Worm (Caenorhabditis elegans) whole organism, mixed stage, embryonic: ENCODE results near the gene toc-1.

Experiments
- M03D4.4 ChIP-seq: sonication (generic microtip); optimal IDR thresholded peaks from 2 replicates; lab custom pipeline; 2017; ENCODE audit warnings: mild to moderate bottlenecking, missing genetic modification characterization, missing compliant biosample characterization
- bed-3 ChIP-seq: fragments of 200-800 bp; sonication (Bioruptor generic); optimal IDR thresholded peaks from 3 replicates; lab custom pipeline; 2018; ENCODE audit warnings: mild to moderate bottlenecking, missing genetic modification characterization, moderate library complexity, missing compliant biosample characterization
- blmp-1 ChIP-seq: fragments of 150-350 bp; optimal IDR thresholded peaks from 2 replicates; lab custom pipeline; 2014; ENCODE audit warnings: missing biosample characterization, missing genetic modification characterization
- ceh-39 ChIP-seq: fragments of 150-350 bp; optimal IDR thresholded peaks from 2 replicates; lab custom pipeline; 2014; ENCODE audit warnings: missing biosample characterization, missing genetic modification characterization
- ceh-43 ChIP-seq: fragments of 200-800 bp; sonication (Bioruptor generic); optimal IDR thresholded peaks from 2 replicates; lab custom pipeline; 2018; ENCODE audit warnings: mild to moderate bottlenecking, missing genetic modification characterization, moderate library complexity, missing compliant biosample characterization
- ceh-83 ChIP-seq: fragments of 200-800 bp; sonication (Bioruptor generic); optimal IDR thresholded peaks from 2 replicates; lab custom pipeline; 2018; ENCODE audit warnings: mild to moderate bottlenecking, missing genetic modification characterization, missing compliant biosample characterization
- ces-1 ChIP-seq: fragments of 150-350 bp; optimal IDR thresholded peaks from 2 replicates; lab custom pipeline; 2014; ENCODE audit warnings: missing biosample characterization, missing genetic modification reagents, missing genetic modification characterization
- cnd-1 ChIP-seq: fragments of 200-800 bp; sonication (Bioruptor generic); optimal IDR thresholded peaks from 2 replicates; lab custom pipeline; 2018; ENCODE audit warnings: mild to moderate bottlenecking, missing genetic modification characterization, missing compliant biosample characterization
- drap-1 ChIP-seq: fragments of 200-800 bp; sonication (Bioruptor generic); optimal IDR thresholded peaks from 3 replicates; lab custom pipeline; 2018; ENCODE audit warnings: mild to moderate bottlenecking, missing genetic modification characterization, missing compliant biosample characterization
- elt-1 ChIP-seq: sonication (generic microtip); optimal IDR thresholded peaks from 2 replicates; lab custom pipeline; 2017; ENCODE audit warnings: missing genetic modification characterization, mild to moderate bottlenecking, missing compliant biosample characterization, antibody characterized with exemption, moderate library complexity, borderline replicate concordance; ENCODE audit not compliant: insufficient read depth
- elt-3 ChIP-seq: fragments of 150-350 bp; optimal IDR thresholded peaks from 2 replicates; lab custom pipeline; 2014; ENCODE audit warnings: missing biosample characterization, missing genetic modification characterization
- flh-1 ChIP-seq: fragments of 200-800 bp; sonication (Bioruptor generic); optimal IDR thresholded peaks from 2 replicates; lab custom pipeline; 2018; ENCODE audit warnings: mild to moderate bottlenecking, missing genetic modification characterization, moderate library complexity, missing compliant biosample characterization
- ham-2 ChIP-seq: fragments of 200-800 bp; sonication (Bioruptor generic); optimal IDR thresholded peaks from 2 replicates; lab custom pipeline; 2018; ENCODE audit warnings: mild to moderate bottlenecking, missing genetic modification characterization, missing compliant biosample characterization
- hlh-1 ChIP-seq: fragments of 150-350 bp; optimal IDR thresholded peaks from 2 replicates; lab custom pipeline; 2014; ENCODE audit warnings: missing biosample characterization, missing genetic modification reagents, missing genetic modification characterization
- lin-32 ChIP-seq: fragments of 200-800 bp; sonication (Bioruptor generic); optimal IDR thresholded peaks from 2 replicates; lab custom pipeline; 2018; ENCODE audit warnings: mild to moderate bottlenecking, missing genetic modification characterization, missing compliant biosample characterization
- lsy-2 ChIP-seq: fragments of 150-350 bp; optimal IDR thresholded peaks from 2 replicates; lab custom pipeline; 2014; ENCODE audit warnings: missing biosample characterization, missing genetic modification characterization
- mab-5 ChIP-seq: fragments of 150-350 bp; optimal IDR thresholded peaks from 2 replicates; lab custom pipeline; 2014; ENCODE audit warnings: missing biosample characterization, missing genetic modification characterization
- mep-1 ChIP-seq: fragments of 150-350 bp; optimal IDR thresholded peaks from 2 replicates; lab custom pipeline; 2017; ENCODE audit warnings: missing biosample characterization, missing genetic modification reagents, missing genetic modification characterization, inconsistent platforms
- mls-2 ChIP-seq: sonication (generic microtip); optimal IDR thresholded peaks from 2 replicates; lab custom pipeline; 2016; ENCODE audit warnings: mild to moderate bottlenecking, missing genetic modification characterization, moderate library complexity, missing compliant biosample characterization
- nhr-12 ChIP-seq: fragments of 150-350 bp; optimal IDR thresholded peaks from 2 replicates; lab custom pipeline; 2014; ENCODE audit warnings: missing biosample characterization, missing genetic modification characterization
- nhr-2 ChIP-seq: fragments of 150-350 bp; optimal IDR thresholded peaks from 2 replicates; lab custom pipeline; 2014; ENCODE audit warnings: missing biosample characterization, missing genetic modification characterization
- nhr-237 ChIP-seq: fragments of 150-350 bp; optimal IDR thresholded peaks from 2 replicates; lab custom pipeline; 2014; ENCODE audit warnings: missing biosample characterization, missing genetic modification characterization
- nhr-28 ChIP-seq: fragments of 150-350 bp; optimal IDR thresholded peaks from 2 replicates; lab custom pipeline; 2014; ENCODE audit warnings: missing biosample characterization, missing genetic modification characterization
- nhr-76 ChIP-seq: sonication (generic microtip); optimal IDR thresholded peaks from 2 replicates; lab custom pipeline; 2017; ENCODE audit warnings: missing biosample characterization, missing genetic modification characterization
- snpc-4 ChIP-seq: fragments of 150-350 bp; optimal IDR thresholded peaks from 2 replicates; lab custom pipeline; 2014; ENCODE audit warnings: missing biosample characterization, missing genetic modification characterization
- sptf-1 ChIP-seq: sonication (generic microtip); optimal IDR thresholded peaks from 2 replicates; lab custom pipeline; 2017; ENCODE audit warnings: mild to moderate bottlenecking, missing genetic modification characterization, moderate library complexity, missing compliant biosample characterization
- tbx-8 ChIP-seq: fragments of 200-800 bp; sonication (Bioruptor generic); optimal IDR thresholded peaks from 2 replicates; lab custom pipeline; 2018; ENCODE audit warnings: mild to moderate bottlenecking, missing genetic modification characterization, moderate library complexity, missing compliant biosample characterization
- unc-120 ChIP-seq: sonication (generic microtip); optimal IDR thresholded peaks from 2 replicates; lab custom pipeline; 2017; ENCODE audit warnings: missing genetic modification characterization, missing compliant biosample characterization; ENCODE audit not compliant: poor library complexity, severe bottlenecking
- unc-39 ChIP-seq: fragments of 150-350 bp; optimal IDR thresholded peaks from 2 replicates; lab custom pipeline; 2014; ENCODE audit warnings: missing biosample characterization, missing genetic modification characterization
- unc-62 ChIP-seq: fragments of 150-350 bp; optimal IDR thresholded peaks from 2 replicates; lab custom pipeline; 2014; ENCODE audit warnings: missing biosample characterization, missing genetic modification reagents, missing genetic modification characterization
- zip-8 ChIP-seq: fragments of 150-350 bp; optimal IDR thresholded peaks from 2 replicates; lab custom pipeline; 2014; ENCODE audit warnings: missing biosample characterization, missing genetic modification characterization
- ztf-11 ChIP-seq: fragments of 150-350 bp; optimal IDR thresholded peaks from 2 replicates; lab custom pipeline; 2014; ENCODE audit warnings: missing biosample characterization, missing genetic modification characterization

toc-1 gene

ce11 chrIII:5310403-5310802 is 35.4 kb downstream of the toc-1 start:
- TF ChIP-seq zip-8 (tag; lab: Kevin White, UChicago) (no peak), flh-1 (GFP tag; lab: Kevin White, UChicago) (no peak)

ce11 chrIII:5310940-5311339 is 35.9 kb downstream of the toc-1 start, which contains the start of gene pqe-1:
Gene pqe-1, plus strand, starts transcription at chrIII:5311240.
- TF ChIP-seq lsy-2 (tag; lab: Kevin White, UChicago) (no peak), mab-5 (tag; lab: Kevin White, UChicago) (no peak), snpc-4 (tag; lab: Kevin White, UChicago) (no peak), nhr-2 (tag; lab: Kevin White, UChicago) (no peak), elt-3 (tag; lab: Kevin White, UChicago) (no peak), mep-1 (no peak), nhr-237 (no peak), bed-3 (GFP tag; lab: Kevin White, UChicago) (no peak), cnd-1 (no peak), ceh-39 (tag; lab: Kevin White, UChicago) (no peak), sptf-1 (tag; lab: Kevin White, UChicago) (no peak), lin-32 (GFP tag; lab: Kevin White, UChicago) (no peak), ceh-83 (no peak), drap-1 (no peak), ham-2 (GFP tag; lab: Kevin White, UChicago) (no peak), tbx-8 (GFP tag; lab: Kevin White, UChicago) (no peak), unc-120 (tag; lab: Kevin White, UChicago) (no peak), blmp-1 (tag; lab: Kevin White, UChicago) (no peak), nhr-12 (no peak)
- TF ChIP-seq, all 35 proteins: peak for 0

ce11 chrIII:5318610-5319009 is 43.6 kb downstream of the toc-1 start:
- TF ChIP-seq mls-2 (tag; lab: Kevin White, UChicago) (no peak), ham-2 (GFP tag; lab: Kevin White, UChicago) (no peak), ceh-43 (GFP tag; lab: Kevin White, UChicago) (no peak), bed-3 (GFP tag; lab: Kevin White, UChicago) (no peak), elt-1 (tag; lab: Kevin White, UChicago) (no peak), nhr-237 (no peak), mab-5 (tag; lab: Kevin White, UChicago) (no peak), tbx-8 (GFP tag; lab: Kevin White, UChicago) (no peak), ces-1 (GFP tag; lab: Kevin White, UChicago) (no peak), cnd-1 (no peak), drap-1 (no peak), flh-1 (GFP tag; lab: Kevin White, UChicago) (no peak)

ce11 chrIII:5321661-5322060 is 46.6 kb downstream of the toc-1 start, which contains the start of gene F52C9.3:
Gene F52C9.3, plus strand, starts transcription at chrIII:5321885.
- TF ChIP-seq elt-3 (tag; lab: Kevin White, UChicago), result no peak
- TF ChIP-seq blmp-1 (tag; lab: Kevin White, UChicago), result no peak
- no peak for TF ChIP-seq lsy-2 (tag; lab: Kevin White, UChicago)
- TF ChIP-seq unc-39 (tag; lab: Kevin White, UChicago), result no peak
- TF ChIP-seq nhr-28 (tag; lab: Kevin White, UChicago), result no peak
- no peak for TF ChIP-seq flh-1 (GFP tag; lab: Kevin White, UChicago)
- TF ChIP-seq hlh-1 (tag; lab: Kevin White, UChicago), result no peak
- TF ChIP-seq M03D4.4, result no peak
- no peak for TF ChIP-seq ces-1 (GFP tag; lab: Kevin White, UChicago)
- no peak for TF ChIP-seq nhr-2 (tag; lab: Kevin White, UChicago)
- TF ChIP-seq mep-1, result no peak
- no peak for TF ChIP-seq lin-32 (GFP tag; lab: Kevin White, UChicago)
- TF ChIP-seq ztf-11 (tag; lab: Kevin White, UChicago), result no peak
- TF ChIP-seq unc-62 (GFP tag; lab: Kevin White, UChicago), result no peak
- no peak for TF ChIP-seq ceh-43 (GFP tag; lab: Kevin White, UChicago)
- no peak for TF ChIP-seq nhr-12

ce11 chrIII:5326323-5326722 is 51.3 kb downstream of the toc-1 start, which contains the start of gene sorf-2:
Gene sorf-2, plus strand, starts transcription at chrIII:5326623.
- TF ChIP-seq unc-39 (tag; lab: Kevin White, UChicago) (no peak), unc-62 (GFP tag; lab: Kevin White, UChicago) (no peak), ces-1 (GFP tag; lab: Kevin White, UChicago) (no peak), lin-32 (GFP tag; lab: Kevin White, UChicago) (no peak), flh-1 (GFP tag; lab: Kevin White, UChicago) (no peak), ceh-83 (no peak), elt-3 (tag; lab: Kevin White, UChicago) (no peak), elt-1 (tag; lab: Kevin White, UChicago) (no peak), hlh-1 (tag; lab: Kevin White, UChicago) (no peak), mep-1 (no peak), nhr-76 (tag; lab: Kevin White, UChicago) (no peak)
